Fruit fly (Drosophila melanogaster): Measurements from ENCODE around the gene ed.

ed gene

DNA sequence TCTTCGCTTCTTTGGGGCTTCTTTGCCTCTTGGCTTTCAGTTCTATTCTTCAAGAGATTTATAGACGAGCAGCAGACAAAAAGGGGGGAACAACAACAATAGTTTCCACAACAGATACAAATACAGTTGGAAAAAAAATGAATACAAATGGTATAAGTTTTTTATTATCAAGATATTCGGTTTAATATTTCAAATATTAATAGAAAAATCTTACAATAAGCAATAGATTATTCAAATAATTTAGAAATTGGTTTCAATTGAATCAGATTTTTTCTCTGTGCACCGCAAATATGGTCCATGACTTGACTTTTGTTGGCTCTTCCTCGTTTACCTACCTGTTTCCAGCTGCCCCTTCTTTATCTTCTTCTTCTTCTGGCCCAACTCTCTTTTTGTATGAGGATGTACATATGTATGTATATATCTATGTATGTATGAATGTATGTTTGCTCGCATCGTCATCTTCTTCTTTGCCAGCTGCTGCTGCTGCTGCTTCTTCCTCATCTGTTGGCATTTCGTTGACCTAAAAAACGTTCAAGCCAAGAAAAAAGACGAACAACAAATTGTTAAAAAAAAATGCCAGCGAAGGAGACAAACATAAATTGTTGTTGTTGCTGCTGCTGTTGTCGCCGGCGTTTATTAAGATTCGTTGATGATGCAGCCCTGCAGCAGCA, 22.4 kb downstream of the ed start (continued):
- TF ChIP-seq CG18599 (GFP tag; optimal IDR thresholded peaks at IDR 0.05) (peak; percentile 57), Atf6 (GFP tag; IDR thresholded peaks at IDR 0.05) (peak; percentile 28; the same call in 1 of the 2 replicates), psq (GFP tag; optimal IDR thresholded peaks at IDR 0.05) (peak; percentile 88), CG7357 (GFP tag; IDR thresholded peaks at IDR 0.05) (0 out of 3 replicates have a peak, but pooled peaks have one; percentile 42), Dip3 (GFP tag; optimal IDR thresholded peaks at IDR 0.05) (no peak), Aef1 (GFP tag; IDR thresholded peaks at IDR 0.05) (no peak), CG2120 (GFP tag; optimal IDR thresholded peaks at IDR 0.05) (peak; percentile 49), Nf-YA (GFP tag; IDR thresholded peaks at IDR 0.05) (peak; percentile 34; the same call in 1 of the 2 replicates), CG12155 (GFP tag; optimal IDR thresholded peaks at IDR 0.05) (peak; percentile 50), CG9437 (GFP tag; optimal IDR thresholded peaks at IDR 0.05) (peak; percentile 53), C15 (GFP tag; IDR thresholded peaks at IDR 0.05) (0 out of 3 replicates have a peak, but pooled peaks have one; percentile 36), bsh (GFP tag; optimal IDR thresholded peaks at IDR 0.05) (peak; percentile 42 to 88), ssp (GFP tag; IDR thresholded peaks at IDR 0.05) (peak; percentile 59), Myb (GFP tag; optimal IDR thresholded peaks at IDR 0.05) (no peak), CG17361 (GFP tag; IDR thresholded peaks at IDR 0.05) (peak; percentile 75), Dad (GFP tag; optimal IDR thresholded peaks at IDR 0.05) (no peak), CG17359 (tag; optimal IDR thresholded peaks at IDR 0.05) (peak; percentile 78), TFAM (GFP tag; optimal IDR thresholded peaks at IDR 0.05) (no peak), CG18764 (GFP tag; optimal IDR thresholded peaks at IDR 0.05) (peak; percentile 50), CG6272 (GFP tag; IDR thresholded peaks at IDR 0.05) (no peak), ttk (GFP tag; IDR thresholded peaks at IDR 0.05) (peak; percentile 77), CG4424 (GFP tag; optimal IDR thresholded peaks at IDR 0.05) (peak; percentile 66), crc (GFP tag; optimal IDR thresholded peaks at IDR 0.05) (no peak), hbn (GFP tag; IDR thresholded peaks at IDR 0.05; ENCODE audit: partially characterized antibody) (no peak), NK7.1 (GFP tag; optimal IDR thresholded peaks at IDR 0.05) (no peak), croc (GFP tag; conservative IDR thresholded peaks at IDR 0.05) (peak; percentile 76), CG8478 (optimal IDR thresholded peaks at IDR 0.05) (no peak), fd3F (GFP tag; optimal IDR thresholded peaks at IDR 0.05) (no peak), sc (optimal IDR thresholded peaks at IDR 0.05) (no peak), sc (GFP tag; optimal IDR thresholded peaks at IDR 0.05) (peak; percentile 77), Pdp1 (GFP tag; optimal IDR thresholded peaks at IDR 0.05) (no peak), sqz (GFP tag; optimal IDR thresholded peaks at IDR 0.05) (peak; percentile 52), danr (GFP tag; IDR thresholded peaks at IDR 0.05) (peak; percentile 53), dimm (GFP tag; IDR thresholded peaks at IDR 0.05) (peak; percentile 57), kay (GFP tag; optimal IDR thresholded peaks at IDR 0.05) (peak; percentile 26), B-H1 (GFP tag; IDR thresholded peaks at IDR 0.05) (peak; percentile 53), org-1 (GFP tag; optimal IDR thresholded peaks at IDR 0.05) (peak; percentile 62), CG12769 (tag; optimal IDR thresholded peaks at IDR 0.05) (no peak), otp (GFP tag; IDR thresholded peaks at IDR 0.05) (no peak), Lhr (GFP tag; optimal IDR thresholded peaks at IDR 0.05) (peak; percentile 35), sd (tag; optimal IDR thresholded peaks at IDR 0.05) (peak; percentile 2), CG4707 (GFP tag; optimal IDR thresholded peaks at IDR 0.05) (peak; percentile 60), abd-A (tag; optimal IDR thresholded peaks at IDR 0.05) (no peak), nom (GFP tag; optimal IDR thresholded peaks at IDR 0.05) (peak; percentile 4), CG17612 (GFP tag; IDR thresholded peaks at IDR 0.05) (no peak), unc-4 (GFP tag; IDR thresholded peaks at IDR 0.05; ENCODE audit: partially characterized antibody) (no peak), seq (GFP tag; IDR thresholded peaks at IDR 0.05) (peak; percentile 40; the same call in 1 of the 2 replicates), tio (GFP tag; optimal IDR thresholded peaks at IDR 0.05) (peak; percentile 54), NfI (GFP tag; optimal IDR thresholded peaks at IDR 0.05) (peak; percentile 7), row (GFP tag; IDR thresholded peaks at IDR 0.05) (peak; percentile 84), CG17328 (GFP tag; IDR thresholded peaks at IDR 0.05) (peak; percentile 87)
